Worm (Caenorhabditis elegans): ENCODE data around the gene kin-16.

DNA sequence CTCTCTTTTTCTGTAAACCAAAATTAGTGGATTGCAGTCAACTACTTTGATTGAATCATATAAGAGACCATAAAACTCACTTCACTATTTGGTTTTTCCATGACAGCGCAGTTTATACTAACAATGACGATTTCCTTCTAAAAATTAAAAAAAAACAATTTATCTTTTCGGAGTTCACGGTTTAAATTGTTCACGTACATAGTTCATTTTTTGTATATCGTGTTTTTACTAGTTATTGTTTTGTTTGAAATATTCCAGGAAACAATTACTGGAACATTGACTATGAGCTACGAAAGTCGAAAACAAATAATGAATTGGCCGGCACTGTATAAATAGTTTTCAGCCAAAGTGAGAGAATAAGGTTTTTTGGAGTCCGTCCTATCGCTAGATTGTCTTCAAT, 43.2 kb downstream of the kin-16 start, which contains the start of gene lido-17:
- no peak for TF ChIP-seq flt-1 (GFP tag; IDR thresholded peaks at IDR 0.05)
- TF ChIP-seq T22C8.4 (GFP tag; IDR thresholded peaks at IDR 0.05) = no peak
- TF ChIP-seq ztf-23 (GFP tag; IDR thresholded peaks at IDR 0.05) = no peak
- TF ChIP-seq med-1 (GFP tag; optimal IDR thresholded peaks at IDR 0.05; ENCODE audit: insufficient read depth) = no peak
- TF ChIP-seq tab-1 (GFP tag; IDR thresholded peaks at IDR 0.05) = no peak
- no peak for TF ChIP-seq cog-1 (tag; optimal IDR thresholded peaks at IDR 0.05)
- no peak for TF ChIP-seq klf-2 (GFP tag; conservative IDR thresholded peaks at IDR 0.05)

Measured in whole organism, midembryonic.